Fruit fly (Drosophila melanogaster) ovary, adult (tissue): ENCODE data around the gene Slc25A46b.

Experiments
- CG17801 ChIP-seq: fragments of 200-800 bp; optimal IDR thresholded peaks from 2 replicates; lab custom pipeline; 2019; ENCODE audit warnings: missing biosample characterization, mild to moderate bottlenecking, missing genetic modification characterization, moderate library complexity; ENCODE audit not compliant: partially characterized antibody

Slc25A46b gene

dm6 chr2L:18096268-18096667 is at the start of gene Slc25A46b:
Gene Slc25A46b (plus strand): TSS chr2L:18096568.
- no peak for TF ChIP-seq CG17801 (GFP tag; lab: Kevin White, UChicago)

- no peak for TF ChIP-seq CG17801 (GFP tag; lab: Kevin White, UChicago)
Observed at dm6 chr2L:18067266-18067665, 29.1 kb upstream of the Slc25A46b start.

- TF ChIP-seq CG17801 (GFP tag; lab: Kevin White, UChicago), result no peak
Observed at dm6 chr2L:18077969-18078368, 18.4 kb upstream of the Slc25A46b start, which contains the start of gene Arr1. Gene Arr1 (plus strand): TSS chr2L:18078269.

- no peak for TF ChIP-seq CG17801 (GFP tag; lab: Kevin White, UChicago)
Observed at dm6 chr2L:18081328-18081727, 15.0 kb upstream of the Slc25A46b start, which contains the start of gene ninaD. Gene ninaD (plus strand): TSS chr2L:18081628.

DNA sequence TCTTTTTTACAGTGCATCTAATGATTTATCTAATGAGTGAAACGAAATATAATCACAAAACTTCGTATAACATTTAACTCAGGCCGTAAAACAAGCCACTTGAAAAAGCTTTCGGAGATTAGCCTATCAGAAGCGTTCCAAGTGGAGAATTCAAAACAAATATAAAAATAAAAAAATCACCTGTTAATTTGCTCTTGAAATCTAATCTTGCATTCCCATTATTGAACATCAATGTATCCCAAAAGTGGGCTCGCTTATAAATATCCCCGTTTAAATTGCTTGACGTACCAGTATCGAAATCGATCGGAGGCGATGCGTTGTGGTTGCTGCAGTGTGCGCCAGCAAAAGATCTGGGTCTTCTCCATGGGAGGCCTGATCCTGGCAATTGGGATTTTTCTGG is 12.4 kb upstream of the Slc25A46b start, which contains the start of gene CG31741:
CG31741 (plus strand) TSS at position 301 of the 400 bp plus-strand sequence.
- no peak for TF ChIP-seq CG17801 (GFP tag; lab: Kevin White, UChicago)

DNA sequence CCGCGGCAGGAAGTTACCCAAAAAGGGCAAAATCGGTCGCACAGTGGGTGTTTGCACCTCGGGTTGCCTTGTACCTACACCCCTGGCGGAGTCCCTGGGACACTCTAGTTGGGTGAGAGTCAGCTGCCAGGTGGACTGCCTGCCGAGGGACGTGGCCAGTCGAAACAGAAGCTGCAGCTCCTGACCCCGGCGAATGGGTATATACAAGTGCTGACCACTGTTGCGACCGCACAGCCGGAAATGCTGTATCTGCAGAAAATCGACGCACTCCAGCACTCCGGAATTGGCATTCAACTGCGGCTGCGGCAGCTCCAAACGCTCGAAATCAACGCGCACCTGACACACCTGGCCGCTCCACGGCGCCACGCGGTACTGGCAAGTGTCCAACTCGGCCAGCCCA is 4.7 kb upstream of the Slc25A46b start:
- TF ChIP-seq CG17801 (GFP tag; lab: Kevin White, UChicago), result no peak

dm6 chr2L:18092156-18092555 is 4.2 kb upstream of the Slc25A46b start, which contains the start of gene CG15153:
Gene CG15153 (minus strand): TSS chr2L:18092256.
- TF ChIP-seq CG17801 (GFP tag; lab: Kevin White, UChicago), result no peak

DNA sequence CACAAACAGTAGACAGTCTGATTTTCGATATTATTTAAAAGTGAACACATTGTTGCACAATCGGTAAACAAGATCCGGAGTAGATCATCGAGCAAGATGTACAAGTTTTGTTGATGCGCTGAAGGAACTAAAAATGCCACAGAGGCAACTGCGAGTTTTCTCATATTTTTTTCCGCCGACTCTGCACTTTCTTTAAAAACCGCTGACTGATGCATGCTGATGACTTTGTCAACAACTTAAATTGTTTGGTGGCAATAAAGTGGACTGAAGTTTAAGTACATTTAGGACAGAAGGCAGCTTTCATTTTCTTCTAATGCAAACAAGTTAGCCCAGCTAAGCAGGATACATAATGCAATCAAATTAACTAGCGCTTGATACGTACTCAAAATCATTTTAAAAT is 16.1 kb downstream of the Slc25A46b start:
- no peak for TF ChIP-seq CG17801 (GFP tag; lab: Kevin White, UChicago)

DNA sequence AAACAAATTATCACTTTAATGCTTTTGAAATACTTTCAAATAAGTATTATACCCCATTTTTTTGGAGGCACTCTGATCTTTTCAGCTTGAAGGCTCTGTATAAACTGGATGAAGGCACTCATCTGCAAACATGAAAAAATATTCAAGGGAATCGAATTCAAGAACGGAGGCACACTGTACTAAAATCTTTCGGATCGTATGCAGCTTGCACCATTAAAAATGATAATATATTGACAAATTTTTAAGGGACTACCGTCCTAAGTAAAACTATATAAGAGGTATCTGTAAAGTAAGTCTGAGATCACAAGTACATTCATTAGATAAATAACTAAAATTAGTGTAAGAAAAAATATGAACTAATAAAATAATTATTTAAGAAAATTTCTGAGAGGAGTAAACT is 16.7 kb downstream of the Slc25A46b start, which contains the start of gene CG44476:
CG44476 (minus strand) TSS at position 101 of the 400 bp plus-strand sequence.
- no peak for TF ChIP-seq CG17801 (GFP tag; lab: Kevin White, UChicago)

- TF ChIP-seq CG17801 (GFP tag; lab: Kevin White, UChicago), result no peak
Observed at dm6 chr2L:18114176-18114703, 17.9 kb downstream of the Slc25A46b start, which contains the start of gene CG15152. Gene CG15152 (plus strand): TSS chr2L:18114547.

DNA sequence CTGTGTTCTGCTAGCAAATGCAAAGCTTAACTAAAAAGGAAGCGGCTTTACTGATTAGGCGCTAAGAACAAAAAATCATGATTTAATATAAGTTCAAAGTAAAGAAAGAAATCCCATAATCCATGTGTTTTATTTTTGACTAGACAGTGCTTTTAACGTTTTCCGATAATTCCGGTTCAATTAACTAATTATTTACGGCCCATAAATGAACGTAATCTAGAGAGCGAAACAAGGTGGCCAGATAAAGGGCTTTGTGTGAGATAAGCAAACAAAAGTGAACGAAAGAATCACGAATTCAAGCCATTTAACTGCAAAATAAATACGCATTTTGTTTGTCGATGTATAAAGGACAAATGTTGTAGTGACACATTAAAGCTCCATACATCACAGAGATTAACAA is 18.7 kb downstream of the Slc25A46b start:
- no peak for TF ChIP-seq CG17801 (GFP tag; lab: Kevin White, UChicago)

- TF ChIP-seq CG17801 (GFP tag; lab: Kevin White, UChicago), result no peak
Observed at dm6 chr2L:18119643-18120042, 23.3 kb downstream of the Slc25A46b start, which contains the start of gene CG5758. Gene CG5758 (plus strand): TSS chr2L:18119995.

DNA sequence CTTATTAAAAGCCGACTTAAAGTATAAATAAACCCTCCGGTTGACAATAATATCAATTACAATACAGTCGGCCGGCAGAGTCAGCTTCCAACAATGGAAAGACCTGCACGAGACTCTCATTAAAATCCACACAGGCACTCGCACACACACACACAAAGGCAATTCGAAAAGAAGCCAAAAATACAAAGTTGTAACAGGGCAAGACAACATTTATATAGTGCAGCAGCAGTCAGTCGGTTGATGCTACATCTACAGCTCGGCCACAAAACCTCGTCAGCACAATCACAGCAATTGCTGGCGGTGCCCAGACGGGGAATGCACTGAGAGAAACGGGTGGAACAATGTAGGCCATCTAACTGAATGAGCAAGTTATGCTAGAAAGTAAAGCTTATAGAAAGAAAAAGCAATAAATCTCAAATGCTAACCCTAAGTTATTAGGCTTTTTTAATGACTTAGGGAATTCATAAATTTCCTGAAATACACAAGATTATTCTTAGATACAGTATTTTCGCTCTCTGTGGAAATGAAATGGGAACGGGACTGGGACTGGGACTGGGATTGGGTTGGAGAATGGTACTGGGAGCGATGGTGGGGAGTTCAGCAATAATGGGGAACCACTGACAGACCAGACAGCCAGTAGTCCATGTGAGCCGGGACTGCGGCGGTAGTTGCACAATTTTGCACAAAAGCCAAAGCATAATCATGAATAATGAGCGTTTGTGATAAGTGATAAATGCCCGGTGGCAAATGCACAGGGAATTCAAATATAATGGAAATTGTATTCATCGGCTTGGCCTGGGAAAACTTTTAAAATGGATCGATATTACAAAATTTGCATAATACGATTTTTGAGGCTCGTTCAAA is 25.2 kb downstream of the Slc25A46b start:
- peak; percentile 49 for TF ChIP-seq CG17801 (GFP tag; lab: Kevin White, UChicago)

DNA sequence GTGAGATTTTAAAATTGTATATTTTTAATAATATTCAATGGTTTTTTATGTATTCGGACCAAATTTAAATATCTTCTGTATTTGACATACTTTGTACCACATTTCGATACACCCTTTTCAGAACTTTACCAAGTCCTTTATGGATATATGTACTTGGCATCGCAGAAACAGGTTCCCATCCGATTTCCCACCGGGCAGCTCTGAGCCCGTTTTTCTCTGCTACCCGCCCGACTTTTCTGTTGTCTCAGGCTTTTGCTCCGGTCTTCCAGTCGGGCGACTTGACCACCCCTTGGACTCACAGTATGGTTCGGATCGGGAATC is 25.8 kb downstream of the Slc25A46b start:
- no peak for TF ChIP-seq CG17801 (GFP tag; lab: Kevin White, UChicago)

DNA sequence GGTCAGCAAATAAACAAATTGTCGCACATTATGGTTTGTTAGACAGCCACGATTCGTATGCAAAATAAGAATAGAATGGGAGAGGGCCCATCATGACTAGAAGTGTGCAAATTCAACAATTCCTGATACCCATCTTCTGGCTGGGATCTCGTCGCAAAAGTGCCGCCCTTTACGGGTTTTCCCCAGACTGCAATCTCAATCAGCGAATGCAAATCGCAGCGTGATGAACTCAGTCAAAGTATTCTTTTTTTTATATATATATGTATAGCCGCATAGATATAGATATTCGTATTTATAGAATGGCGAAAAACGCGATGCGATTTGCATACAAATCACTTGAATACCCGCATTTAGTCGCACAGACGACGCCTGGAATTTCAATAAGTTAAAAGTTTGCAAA is 26.6 kb downstream of the Slc25A46b start:
- TF ChIP-seq CG17801 (GFP tag; lab: Kevin White, UChicago), result no peak

DNA sequence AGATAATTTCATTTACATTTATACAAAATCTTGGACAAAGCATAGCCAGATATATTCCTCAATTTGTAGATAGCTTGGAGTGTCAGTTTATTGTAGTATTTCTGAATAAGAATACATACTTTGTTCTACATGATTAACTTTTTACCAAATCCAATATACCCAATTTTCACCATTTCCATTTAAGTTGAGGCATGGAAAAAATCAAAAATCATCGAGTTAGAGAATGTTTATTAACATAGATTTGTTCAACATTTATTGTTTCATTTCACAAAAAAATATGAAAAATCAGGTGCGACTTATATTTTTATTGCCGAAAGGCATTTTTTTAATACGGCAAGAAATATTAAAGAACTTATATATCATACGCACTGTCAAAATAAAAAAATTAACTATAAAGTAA is 29.3 kb downstream of the Slc25A46b start, which contains the start of gene Grl36b:
Grl36b (minus strand) TSS at position 101 of the 400 bp plus-strand sequence.
- no peak for TF ChIP-seq CG17801 (GFP tag; lab: Kevin White, UChicago)
